Worm (Caenorhabditis elegans) whole organism, dauer: Measurements from ENCODE around the gene mam-3.

ENCODE experiments used
- unc-62 ChIP-seq: sonication (generic microtip); optimal IDR thresholded peaks from 2 replicates; lab custom pipeline; 2017; ENCODE audit warnings: missing biosample characterization, missing genetic modification reagents, missing genetic modification characterization

The mam-3 gene

ce11 chrIV:13388779-13389178 is 56.4 kb downstream of the mam-3 start:
- no peak for TF ChIP-seq unc-62 (GFP tag; lab: Kevin White, UChicago)

- TF ChIP-seq unc-62 (GFP tag; lab: Kevin White, UChicago), result no peak
These were observed 58.3 kb downstream of the mam-3 start, which contains the start of gene lsm-3 for ce11 chrIV:13386903-13387302. Gene lsm-3 (plus strand): TSS chrIV:13387203.

- no peak for TF ChIP-seq unc-62 (GFP tag; lab: Kevin White, UChicago)
These were observed 59.1 kb downstream of the mam-3 start, which contains the start of the genes Y62E10A.20, Y62E10A.23 and mdt-9 for ce11 chrIV:13386043-13386442. Gene Y62E10A.20 (minus strand): TSS chrIV:13386091. Gene Y62E10A.23 (plus strand): TSS chrIV:13386324. Gene mdt-9 (plus strand): TSS chrIV:13386380.
